Fruit fly (Drosophila melanogaster) whole organism, prepupa: ENCODE data around the gene ATPsynB.

ENCODE experiments used
- CG10669 ChIP-seq: fragments of 200-800 bp; sonication (Bioruptor generic); optimal IDR thresholded peaks from 3 replicates; lab custom pipeline; 2018; ENCODE audit warnings: missing biosample characterization, mild to moderate bottlenecking, missing genetic modification characterization, moderate library complexity
- CG11294 ChIP-seq: fragments of 200-800 bp; sonication (Bioruptor generic); IDR thresholded peaks from 2 replicates; pipeline ENCODE4 v1.3.6; 2022; ENCODE audit warnings: missing biosample characterization, missing genetic modification characterization
- CG15336 ChIP-seq: fragments of 200-800 bp; sonication (Bioruptor generic); IDR thresholded peaks from 2 replicates; pipeline ENCODE4 v1.3.6; 2022; ENCODE audit warnings: missing biosample characterization, missing genetic modification characterization
- CG1621 ChIP-seq: fragments of 200-800 bp; sonication (Bioruptor generic); optimal IDR thresholded peaks from 3 replicates; lab custom pipeline; 2018; ENCODE audit warnings: missing biosample characterization, mild to moderate bottlenecking, missing genetic modification characterization
- CG3032 ChIP-seq: fragments of 200-800 bp; optimal IDR thresholded peaks from 2 replicates; lab custom pipeline; 2019; ENCODE audit warnings: missing biosample characterization, mild to moderate bottlenecking, missing genetic modification characterization, moderate library complexity
- CG31627 ChIP-seq: fragments of 200-800 bp; sonication (Bioruptor generic); optimal IDR thresholded peaks from 3 replicates; lab custom pipeline; 2016; ENCODE audit warnings: missing biosample characterization, missing genetic modification characterization
- CG32006 ChIP-seq: fragments of 200-800 bp; sonication (Bioruptor generic); optimal IDR thresholded peaks from 3 replicates; lab custom pipeline; 2017; ENCODE audit warnings: missing biosample characterization, mild to moderate bottlenecking, missing genetic modification characterization
- CG34406 ChIP-seq: fragments of 200-800 bp; sonication (Bioruptor generic); optimal IDR thresholded peaks from 3 replicates; lab custom pipeline; 2016; ENCODE audit warnings: missing biosample characterization, missing genetic modification characterization
- CG3919 ChIP-seq: fragments of 200-800 bp; sonication (Bioruptor generic); optimal IDR thresholded peaks from 3 replicates; lab custom pipeline; 2016; ENCODE audit warnings: missing biosample characterization, missing genetic modification characterization
- CG6276 ChIP-seq: fragments of 200-800 bp; sonication (Bioruptor generic); optimal IDR thresholded peaks from 2 replicates; lab custom pipeline; 2017; ENCODE audit warnings: missing biosample characterization, mild to moderate bottlenecking, missing genetic modification characterization
- CG6854 ChIP-seq: fragments of 200-800 bp; sonication (Bioruptor generic); optimal IDR thresholded peaks from 2 replicates; lab custom pipeline; 2017; ENCODE audit warnings: missing biosample characterization, mild to moderate bottlenecking, missing genetic modification characterization
- CG7368 ChIP-seq: fragments of 200-800 bp; sonication (Bioruptor generic); optimal IDR thresholded peaks from 3 replicates; lab custom pipeline; 2016; ENCODE audit warnings: missing biosample characterization, missing genetic modification characterization
- CG8119 ChIP-seq: fragments of 200-800 bp; sonication (Bioruptor generic); IDR thresholded peaks from 3 replicates; pipeline ENCODE4 v1.3.6; 2022; ENCODE audit warnings: missing biosample characterization, missing genetic modification characterization
- CG8632 ChIP-seq: fragments of 200-800 bp; sonication (Bioruptor generic); optimal IDR thresholded peaks from 3 replicates; lab custom pipeline; 2016; ENCODE audit warnings: missing biosample characterization, missing genetic modification characterization
- Eip78C ChIP-seq: fragments of 200-800 bp; sonication (Bioruptor generic); peaks from one replicate; lab custom pipeline; 2016; ENCODE audit warnings: missing biosample characterization, missing genetic modification characterization
- Eip93F ChIP-seq: fragments of 200-800 bp; sonication (Bioruptor generic); optimal IDR thresholded peaks from 2 replicates; lab custom pipeline; 2016; ENCODE audit warnings: missing biosample characterization, mild to moderate bottlenecking, missing genetic modification characterization
- Ets21C ChIP-seq: fragments of 200-800 bp; sonication (Bioruptor generic); optimal IDR thresholded peaks from 3 replicates; lab custom pipeline; 2016; ENCODE audit warnings: missing biosample characterization, missing genetic modification characterization
- Ets96B ChIP-seq: fragments of 200-800 bp; optimal IDR thresholded peaks from 2 replicates; lab custom pipeline; 2019; ENCODE audit warnings: missing biosample characterization, mild to moderate bottlenecking, missing genetic modification characterization, moderate library complexity
- Gug ChIP-seq: fragments of 200-800 bp; sonication (Bioruptor generic); IDR thresholded peaks from 2 replicates; pipeline ENCODE4 v1.3.6; 2022; ENCODE audit warnings: missing biosample characterization, missing genetic modification characterization
- Hr39 ChIP-seq: fragments of 200-800 bp; sonication (Bioruptor generic); optimal IDR thresholded peaks from 2 replicates; lab custom pipeline; 2016; ENCODE audit warnings: missing biosample characterization, missing genetic modification characterization
- Hr4 ChIP-seq: fragments of 200-800 bp; sonication (Bioruptor generic); optimal IDR thresholded peaks from 3 replicates; lab custom pipeline; 2016; ENCODE audit warnings: missing biosample characterization, missing genetic modification characterization
- Met ChIP-seq: fragments of 200-800 bp; sonication (Bioruptor generic); optimal IDR thresholded peaks from 3 replicates; lab custom pipeline; 2016; ENCODE audit warnings: missing biosample characterization, missing genetic modification characterization
- OdsH ChIP-seq: fragments of 200-800 bp; sonication (Bioruptor generic); optimal IDR thresholded peaks from 3 replicates; lab custom pipeline; 2016; ENCODE audit warnings: missing biosample characterization, missing genetic modification characterization
- Sox102F ChIP-seq: fragments of 200-800 bp; sonication (Bioruptor generic); optimal IDR thresholded peaks from 2 replicates; lab custom pipeline; 2016; ENCODE audit warnings: missing biosample characterization, mild to moderate bottlenecking, missing genetic modification characterization
- achi ChIP-seq: fragments of 200-800 bp; sonication (Bioruptor generic); optimal IDR thresholded peaks from 3 replicates; lab custom pipeline; 2016; ENCODE audit warnings: missing biosample characterization, missing genetic modification characterization
- acj6 ChIP-seq: fragments of 200-800 bp; sonication (Bioruptor generic); optimal IDR thresholded peaks from 3 replicates; lab custom pipeline; 2016; ENCODE audit warnings: missing biosample characterization, missing genetic modification characterization
- dsx ChIP-seq: fragments of 200-800 bp; optimal IDR thresholded peaks from 3 replicates; lab custom pipeline; 2019; ENCODE audit warnings: missing biosample characterization, mild to moderate bottlenecking, missing genetic modification characterization, moderate library complexity; ENCODE audit not compliant: poor library complexity, severe bottlenecking
- esn ChIP-seq: fragments of 200-800 bp; sonication (Bioruptor generic); optimal IDR thresholded peaks from 2 replicates; lab custom pipeline; 2016; ENCODE audit warnings: missing biosample characterization, mild to moderate bottlenecking, missing genetic modification characterization, moderate library complexity
- fd59A ChIP-seq: fragments of 200-800 bp; sonication (Bioruptor generic); optimal IDR thresholded peaks from 2 replicates; lab custom pipeline; 2017; ENCODE audit warnings: missing biosample characterization, mild to moderate bottlenecking, missing genetic modification characterization, missing genetic modification reagents
- fkh ChIP-seq: fragments of 200-800 bp; sonication (Bioruptor generic); optimal IDR thresholded peaks from 3 replicates; lab custom pipeline; 2017; ENCODE audit warnings: missing biosample characterization, mild to moderate bottlenecking, missing genetic modification characterization, moderate library complexity
- pdm3 ChIP-seq: fragments of 200-800 bp; sonication (Bioruptor generic); optimal IDR thresholded peaks from 3 replicates; lab custom pipeline; 2016; ENCODE audit warnings: missing biosample characterization, missing genetic modification characterization
- salr ChIP-seq, 2 experiments: fragments of 200-800 bp; sonication (Bioruptor generic); optimal IDR thresholded peaks; 3 replicates each; lab custom pipeline; 2016 to 2018; ENCODE audit warnings: missing biosample characterization in 2 of 2, missing genetic modification characterization in 2 of 2, mild to moderate bottlenecking in 1 of 2
- spab ChIP-seq: fragments of 200-800 bp; sonication (Bioruptor generic); optimal IDR thresholded peaks from 2 replicates; lab custom pipeline; 2017; ENCODE audit warnings: missing biosample characterization, mild to moderate bottlenecking, missing genetic modification characterization, missing genetic modification reagents
- ss ChIP-seq, 2 experiments: fragments of 200-800 bp; sonication (Bioruptor generic); optimal IDR thresholded peaks; 2 replicates in 1 of 2; 3 replicates in 1 of 2; lab custom pipeline; 2017 to 2018; ENCODE audit warnings: mild to moderate bottlenecking in 2 of 2, missing biosample characterization in 2 of 2, missing genetic modification characterization in 2 of 2, moderate library complexity in 1 of 2
- svp ChIP-seq: fragments of 200-800 bp; sonication (Bioruptor generic); peaks from one replicate; lab custom pipeline; 2016; ENCODE audit warnings: missing biosample characterization, missing genetic modification characterization
- vri ChIP-seq: fragments of 200-800 bp; sonication (Bioruptor generic); optimal IDR thresholded peaks from 3 replicates; lab custom pipeline; 2016; ENCODE audit warnings: missing biosample characterization, mild to moderate bottlenecking, missing genetic modification characterization

ATPsynB gene

DNA sequence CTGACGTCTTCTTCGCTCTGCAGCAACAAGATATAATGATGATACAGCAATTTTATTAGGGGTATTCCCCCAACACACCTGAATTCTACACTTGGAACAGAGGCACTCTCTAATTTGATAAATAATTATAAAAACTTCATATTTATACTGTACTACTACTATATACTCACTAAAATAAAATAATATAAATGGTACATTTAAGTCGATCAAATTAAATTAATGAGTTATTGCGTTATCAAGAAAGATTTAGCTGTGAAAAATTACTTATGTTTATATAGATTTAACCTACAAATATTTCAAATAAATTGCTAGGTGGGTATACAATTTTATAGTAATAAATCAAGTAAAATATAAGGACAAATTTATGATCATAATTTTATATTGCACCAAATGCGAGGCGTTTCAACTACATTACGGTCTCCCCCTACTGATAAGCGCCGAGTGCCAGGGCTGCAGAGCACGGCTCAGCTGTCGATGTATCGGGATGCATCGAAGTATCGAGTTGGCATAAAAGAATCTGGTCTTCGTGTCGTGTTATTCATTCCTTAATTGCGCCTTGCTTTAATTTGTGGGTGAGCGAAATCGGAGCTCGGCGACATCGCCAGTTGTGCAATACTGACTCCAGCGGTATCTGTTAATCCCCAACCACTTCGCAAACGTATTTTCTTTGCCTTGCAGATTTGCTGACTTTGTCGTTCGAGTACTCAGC lies 15.8 kb upstream of the ATPsynB start, which contains the start of gene vsg (continued):
- TF ChIP-seq salr (GFP tag; optimal IDR thresholded peaks at IDR 0.05; lab: Kevin White, UChicago) (peak in 1 of 2 experiments; percentile 82), achi (peak; percentile 64), CG3919 (GFP tag; lab: Kevin White, UChicago) (peak; percentile 58), OdsH (GFP tag; lab: Kevin White, UChicago) (peak; percentile 77), CG7368 (GFP tag; lab: Kevin White, UChicago) (peak; percentile 29), CG11294 (peak; percentile 53; the same call in 1 of the 2 replicates), CG10669 (GFP tag; lab: Kevin White, UChicago) (peak; percentile 55), Hr4 (GFP tag; lab: Kevin White, UChicago) (peak; percentile 61), Met (GFP tag; lab: Kevin White, UChicago) (peak; percentile 60), CG34406 (GFP tag; lab: Kevin White, UChicago) (peak; percentile 76), CG3032 (tag; lab: Kevin White, UChicago) (peak; percentile 84), pdm3 (GFP tag; lab: Kevin White, UChicago) (no peak), Sox102F (GFP tag; lab: Kevin White, UChicago) (no peak), acj6 (peak; percentile 82), fd59A (GFP tag; lab: Kevin White, UChicago) (peak; percentile 48), CG8632 (GFP tag; lab: Kevin White, UChicago) (peak; percentile 82), svp (GFP tag; lab: Kevin White, UChicago) (peak; percentile 71), Ets96B (tag; lab: Kevin White, UChicago) (peak; percentile 76), CG32006 (GFP tag; lab: Kevin White, UChicago) (peak; percentile 83), CG6276 (GFP tag; lab: Kevin White, UChicago) (no peak), Ets21C (GFP tag; lab: Kevin White, UChicago) (peak; percentile 47), Eip93F (GFP tag; lab: Kevin White, UChicago) (peak; percentile 47), CG8119 (peak; percentile 82), CG1621 (tag; lab: Kevin White, UChicago) (no peak)

DNA sequence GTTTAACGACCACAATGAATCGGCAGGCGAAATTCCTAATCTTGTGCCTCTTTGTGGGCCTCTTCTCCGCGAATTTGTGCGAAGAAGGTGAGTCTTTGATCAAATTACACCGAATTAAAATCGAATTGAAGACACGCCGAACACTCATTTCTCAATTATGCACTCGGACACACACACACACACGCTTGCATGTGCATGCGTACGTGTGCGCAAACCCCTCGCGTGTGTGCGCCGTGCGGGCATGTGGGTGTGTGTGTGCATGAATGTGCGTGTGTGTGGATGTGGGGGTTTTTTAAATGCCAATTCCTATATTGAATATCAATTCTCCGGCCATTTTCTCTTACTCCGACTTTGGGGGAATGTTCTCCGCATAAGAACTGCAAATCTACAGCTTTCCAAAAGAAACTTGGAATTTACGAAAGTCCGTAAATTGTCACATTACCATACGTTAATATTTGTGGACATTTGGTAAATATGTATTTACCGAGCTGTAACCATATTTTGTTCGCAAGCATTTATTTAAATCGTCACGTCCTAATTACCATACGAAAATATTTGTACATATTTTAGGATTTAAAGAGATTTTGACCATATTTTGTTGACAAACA lies 15.2 kb upstream of the ATPsynB start:
- TF ChIP-seq acj6 (no peak), CG3032 (tag; lab: Kevin White, UChicago) (no peak), Eip78C (GFP tag; lab: Kevin White, UChicago) (peak; percentile 62), Gug (GFP tag; lab: Robert Waterston, UW) (no peak), vri (peak; percentile 63), CG15336 (GFP tag; lab: Robert Waterston, UW) (no peak), CG6854 (GFP tag; lab: Kevin White, UChicago) (peak; percentile 51), fkh (peak; percentile 64), Hr39 (GFP tag; lab: Kevin White, UChicago) (no peak), spab (GFP tag; lab: Kevin White, UChicago) (no peak), Ets96B (tag; lab: Kevin White, UChicago) (no peak), CG1621 (tag; lab: Kevin White, UChicago) (peak; percentile 42), CG31627 (GFP tag; lab: Kevin White, UChicago) (no peak), esn (GFP tag; lab: Kevin White, UChicago) (no peak), CG11294 (no peak), fd59A (GFP tag; lab: Kevin White, UChicago) (no peak), pdm3 (GFP tag; lab: Kevin White, UChicago) (no peak), ss (GFP tag; optimal IDR thresholded peaks at IDR 0.05; lab: Kevin White, UChicago) (peak; percentile 5 to 52)
- TF ChIP-seq, all 60 proteins: peak for 6

DNA sequence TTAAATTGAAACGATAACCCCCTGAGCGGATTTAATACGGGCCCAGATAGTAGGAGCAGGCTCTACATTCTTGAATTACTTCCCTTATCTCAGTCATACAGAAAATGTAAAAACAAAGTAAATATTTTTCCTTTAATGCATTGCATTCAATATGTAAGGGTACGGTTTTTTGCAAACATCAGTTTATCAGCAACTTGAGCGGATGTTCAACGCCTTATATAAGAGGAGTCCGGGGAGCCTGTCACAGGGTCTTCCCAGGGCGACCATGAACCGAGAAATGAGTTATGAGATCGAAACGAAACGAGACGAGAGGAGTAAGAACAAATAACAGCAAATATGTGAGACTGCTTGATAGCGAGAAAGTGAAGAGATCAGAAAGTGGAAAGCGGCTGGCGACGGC lies 13.2 kb upstream of the ATPsynB start:
- TF ChIP-seq svp (GFP tag; lab: Kevin White, UChicago) (peak; percentile 98), CG10669 (GFP tag; lab: Kevin White, UChicago) (no peak), dsx (GFP tag; lab: Kevin White, UChicago) (peak; percentile 22), salr (GFP tag; optimal IDR thresholded peaks at IDR 0.05; lab: Kevin White, UChicago) (no peak), ss (GFP tag; optimal IDR thresholded peaks at IDR 0.05; lab: Kevin White, UChicago) (peak in 1 of 2 experiments; percentile 29)
- TF ChIP-seq, all 60 proteins: peak for 3
